Worm (Caenorhabditis elegans) whole organism, mixed stage, embryonic: Measurements from ENCODE around the gene F14F9.8.

ENCODE experiments used
- pha-4 ChIP-seq: fragments of 150-350 bp; optimal IDR thresholded peaks from 2 replicates; lab custom pipeline; 2018; ENCODE audit warnings: missing biosample characterization, missing genetic modification reagents, missing genetic modification characterization
- unc-120 ChIP-seq: sonication (generic microtip); optimal IDR thresholded peaks from 2 replicates; lab custom pipeline; 2017; ENCODE audit warnings: missing genetic modification characterization, missing compliant biosample characterization; ENCODE audit not compliant: poor library complexity, severe bottlenecking

- TF ChIP-seq unc-120 (no peak), pha-4 (no peak)
These were observed 28.1 kb upstream of the F14F9.8 start, which contains the start of gene srab-1 for ce11 chrV:5102017-5102416.
